Fruit fly (Drosophila melanogaster): ENCODE data around the gene CG10512.

Gene CG10512

dm6 chr3L:21243417-21243816, 40.7 kb downstream of the CG10512 start (continued):
- TF ChIP-seq Gug (GFP tag; IDR thresholded peaks at IDR 0.05) (no peak), CG6792 (GFP tag; optimal IDR thresholded peaks at IDR 0.05) (no peak), fd59A (GFP tag; optimal IDR thresholded peaks at IDR 0.05) (no peak), salr (GFP tag; optimal IDR thresholded peaks at IDR 0.05) (no peak), Eip93F (GFP tag; optimal IDR thresholded peaks at IDR 0.05) (no peak), Lpt (GFP tag; optimal IDR thresholded peaks at IDR 0.05) (no peak), esn (GFP tag; optimal IDR thresholded peaks at IDR 0.05) (no peak), Smox (GFP tag; optimal IDR thresholded peaks at IDR 0.05) (no peak), eg (GFP tag; IDR thresholded peaks at IDR 0.05) (no peak), achi (GFP tag; optimal IDR thresholded peaks at IDR 0.05) (no peak), CG8319 (GFP tag; optimal IDR thresholded peaks at IDR 0.05) (no peak), vri (GFP tag; optimal IDR thresholded peaks at IDR 0.05) (no peak), CG34406 (GFP tag; optimal IDR thresholded peaks at IDR 0.05) (no peak), CG3919 (GFP tag; optimal IDR thresholded peaks at IDR 0.05) (no peak), CG8632 (GFP tag; optimal IDR thresholded peaks at IDR 0.05) (no peak), Hr39 (GFP tag; optimal IDR thresholded peaks at IDR 0.05) (no peak), dsx (GFP tag; optimal IDR thresholded peaks at IDR 0.05; ENCODE audit: poor library complexity, severe bottlenecking) (no peak), CG6854 (GFP tag; optimal IDR thresholded peaks at IDR 0.05) (no peak)

- TF ChIP-seq CG16779 (tag; optimal IDR thresholded peaks at IDR 0.05) = no peak
- TF ChIP-seq CG9139 (GFP tag; optimal IDR thresholded peaks at IDR 0.05) = peak; percentile 41
- TF ChIP-seq CG8319 (GFP tag; optimal IDR thresholded peaks at IDR 0.05) = peak; percentile 38
- peak; percentile 59 for TF ChIP-seq CG7368 (GFP tag; optimal IDR thresholded peaks at IDR 0.05)
- peak; percentile 34 for TF ChIP-seq CG11902 (GFP tag; optimal IDR thresholded peaks at IDR 0.05)
- TF ChIP-seq CG11294 (GFP tag; IDR thresholded peaks at IDR 0.05) = peak; percentile 20; the same call in 1 of the 2 replicates
- TF ChIP-seq CG6792 (GFP tag; optimal IDR thresholded peaks at IDR 0.05) = peak; percentile 49
- TF ChIP-seq cyc (GFP tag; optimal IDR thresholded peaks at IDR 0.05) = peak; percentile 51
- peak in 1 of 2 experiments; percentile 49 for TF ChIP-seq salr (GFP tag; optimal IDR thresholded peaks at IDR 0.05)
- peak; percentile 56 for TF ChIP-seq CG11762 (GFP tag; optimal IDR thresholded peaks at IDR 0.05; ENCODE audit: insufficient read depth)
- no peak for TF ChIP-seq fkh (GFP tag; optimal IDR thresholded peaks at IDR 0.05)
- no peak for TF ChIP-seq Blimp-1 (GFP tag; optimal IDR thresholded peaks at IDR 0.05)
- peak; percentile 44 for TF ChIP-seq lz (GFP tag; optimal IDR thresholded peaks at IDR 0.05)
- peak; percentile 65 for TF ChIP-seq fd59A (GFP tag; optimal IDR thresholded peaks at IDR 0.05)
- TF ChIP-seq topi (GFP tag; optimal IDR thresholded peaks at IDR 0.05) = peak; percentile 60
- no peak for TF ChIP-seq Hr38 (GFP tag; optimal IDR thresholded peaks at IDR 0.05)
- TF ChIP-seq CG1621 (tag; optimal IDR thresholded peaks at IDR 0.05) = peak; percentile 83
- TF ChIP-seq OdsH (GFP tag; optimal IDR thresholded peaks at IDR 0.05) = peak; percentile 62
- TF ChIP-seq Eip78C (GFP tag) = peak; percentile 96
- peak; percentile 34 for TF ChIP-seq Hr4 (GFP tag; optimal IDR thresholded peaks at IDR 0.05)
- TF ChIP-seq spab (GFP tag; optimal IDR thresholded peaks at IDR 0.05) = peak; percentile 64
- TF ChIP-seq CG4318 (GFP tag; optimal IDR thresholded peaks at IDR 0.05) = peak; percentile 1
- peak; percentile 61 for TF ChIP-seq svp (GFP tag)
- TF ChIP-seq acj6 (GFP tag; optimal IDR thresholded peaks at IDR 0.05) = peak; percentile 61
- peak; percentile 49 for TF ChIP-seq achi (GFP tag; optimal IDR thresholded peaks at IDR 0.05)
- peak; percentile 54 for TF ChIP-seq Gug (GFP tag; IDR thresholded peaks at IDR 0.05)
- peak; percentile 71 for TF ChIP-seq net (GFP tag; optimal IDR thresholded peaks at IDR 0.05)
- peak; percentile 51 for TF ChIP-seq Lpt (GFP tag; optimal IDR thresholded peaks at IDR 0.05)
- peak; percentile 95 for TF ChIP-seq dsx (GFP tag; optimal IDR thresholded peaks at IDR 0.05; ENCODE audit: poor library complexity, severe bottlenecking)
- TF ChIP-seq Eip93F (GFP tag; optimal IDR thresholded peaks at IDR 0.05) = no peak
- TF ChIP-seq Sox14 (GFP tag; optimal IDR thresholded peaks at IDR 0.05) = peak; percentile 56
- TF ChIP-seq CG6163 (GFP tag; IDR thresholded peaks at IDR 0.05) = peak; percentile 82
- TF ChIP-seq CG10631 (GFP tag; optimal IDR thresholded peaks at IDR 0.05) = peak; percentile 59
- TF ChIP-seq CG6854 (GFP tag; optimal IDR thresholded peaks at IDR 0.05) = no peak
- TF ChIP-seq CG3032 (tag; optimal IDR thresholded peaks at IDR 0.05) = peak; percentile 74
- TF ChIP-seq vri (GFP tag; optimal IDR thresholded peaks at IDR 0.05) = peak; percentile 48
- peak; percentile 72 for TF ChIP-seq CG3919 (GFP tag; optimal IDR thresholded peaks at IDR 0.05)
- TF ChIP-seq CG10669 (GFP tag; optimal IDR thresholded peaks at IDR 0.05) = peak; percentile 70
- peak; percentile 72 for TF ChIP-seq Eip75B (GFP tag; optimal IDR thresholded peaks at IDR 0.05)
- peak; percentile 61; the same call in 2 of the 3 replicates for TF ChIP-seq CG8119 (GFP tag; IDR thresholded peaks at IDR 0.05)
- TF ChIP-seq Smox (GFP tag; optimal IDR thresholded peaks at IDR 0.05) = peak; percentile 32
- peak; percentile 69 for TF ChIP-seq pdm3 (GFP tag; optimal IDR thresholded peaks at IDR 0.05)
- TF ChIP-seq CG6808 (GFP tag; optimal IDR thresholded peaks at IDR 0.05) = peak; percentile 71
Observed at dm6 chr3L:21251381-21251780, 48.7 kb downstream of the CG10512 start.
